Worm (Caenorhabditis elegans) whole organism, L1 larva: ENCODE measurements around the gene gmps-1.

Experiments used
- C16A3.4 ChIP-seq: fragments of 150-350 bp; optimal IDR thresholded peaks from 2 replicates; lab custom pipeline; 2014; ENCODE audit warnings: missing biosample characterization, missing genetic modification characterization
- F16B12.6 ChIP-seq: fragments of 150-350 bp; optimal IDR thresholded peaks from 2 replicates; lab custom pipeline; 2014; ENCODE audit warnings: missing biosample characterization, missing genetic modification characterization
- Y116A8C.19 ChIP-seq: sonication (generic microtip); optimal IDR thresholded peaks from 2 replicates; lab custom pipeline; 2016; ENCODE audit warnings: missing compliant biosample characterization, missing genetic modification characterization, borderline replicate concordance
- aha-1 ChIP-seq: fragments of 150-350 bp; optimal IDR thresholded peaks from 2 replicates; lab custom pipeline; 2014; ENCODE audit warnings: missing biosample characterization, missing genetic modification characterization
- alr-1 ChIP-seq: fragments of 200-800 bp; sonication (Bioruptor generic); optimal IDR thresholded peaks from 2 replicates; lab custom pipeline; 2018; ENCODE audit warnings: borderline replicate concordance, mild to moderate bottlenecking, missing genetic modification characterization, missing compliant biosample characterization
- blmp-1 ChIP-seq: fragments of 150-350 bp; optimal IDR thresholded peaks from 2 replicates; lab custom pipeline; 2014; ENCODE audit warnings: missing biosample characterization, missing genetic modification characterization
- ceh-63 ChIP-seq: fragments of 200-800 bp; sonication (Bioruptor generic); optimal IDR thresholded peaks from 2 replicates; lab custom pipeline; 2018; ENCODE audit warnings: mild to moderate bottlenecking, missing genetic modification characterization, missing compliant biosample characterization
- ceh-82 ChIP-seq, 3 experiments: fragments of 150-350 bp in 1 of 3; sonication (generic microtip) in 2 of 3; optimal IDR thresholded peaks; 2 replicates each; lab custom pipeline; 2014 to 2017; ENCODE audit warnings: missing biosample characterization in 3 of 3, missing genetic modification characterization in 3 of 3
- ces-1 ChIP-seq: fragments of 150-350 bp; optimal IDR thresholded peaks from 2 replicates; lab custom pipeline; 2014; ENCODE audit warnings: missing biosample characterization, missing genetic modification reagents, missing genetic modification characterization
- dpl-1 ChIP-seq, 3 experiments: fragments of 150-350 bp in 2 of 3; sonication (generic microtip) in 1 of 3; optimal IDR thresholded peaks; 2 replicates each; lab custom pipeline; 2014 to 2017; ENCODE audit warnings: missing biosample characterization in 3 of 3, missing genetic modification characterization in 3 of 3, missing genetic modification reagents in 3 of 3
- efl-1 ChIP-seq, 4 experiments: fragments of 150-350 bp; optimal IDR thresholded peaks in 3 of 4; peaks in 1 of 4; 1 replicate in 1 of 4; 2 replicates in 3 of 4; lab custom pipeline; 2014; ENCODE audit warnings: missing biosample characterization in 2 of 4, missing genetic modification characterization in 2 of 4, missing genetic modification reagents in 2 of 4
- efl-3 ChIP-seq: fragments of 200-800 bp; sonication (Bioruptor generic); optimal IDR thresholded peaks from 2 replicates; lab custom pipeline; 2018; ENCODE audit warnings: mild to moderate bottlenecking, missing genetic modification characterization, missing compliant biosample characterization
- egl-13 ChIP-seq: sonication (generic microtip); optimal IDR thresholded peaks from 2 replicates; lab custom pipeline; 2016; ENCODE audit warnings: missing genotype, missing genetic modification reagents, missing genetic modification characterization, missing compliant biosample characterization
- elt-2 ChIP-seq: sonication (generic microtip); optimal IDR thresholded peaks from 2 replicates; lab custom pipeline; 2016; ENCODE audit warnings: missing genetic modification characterization, mild to moderate bottlenecking, inconsistent platforms, missing compliant biosample characterization, missing genetic modification reagents
- elt-3 ChIP-seq, 6 experiments: fragments of 150-350 bp in 1 of 6; sonication (generic microtip); optimal IDR thresholded peaks; 2 replicates each; lab custom pipeline; 2017 to 2018; ENCODE audit warnings: missing biosample characterization in 6 of 6, missing genetic modification characterization in 6 of 6, inconsistent platforms in 1 of 6
- ets-5 ChIP-seq: fragments of 200-800 bp; sonication (Bioruptor generic); IDR thresholded peaks from 2 replicates; pipeline ENCODE4 v1.3.6; 2022; ENCODE audit warnings: missing genetic modification characterization, missing compliant biosample characterization
- grh-1 ChIP-seq: fragments of 200-800 bp; sonication (Bioruptor generic); IDR thresholded peaks from 2 replicates; pipeline ENCODE4 v1.3.6; 2022; ENCODE audit warnings: missing genetic modification reagents, missing genetic modification characterization, missing compliant biosample characterization
- hlh-17 ChIP-seq: fragments of 200-800 bp; sonication (Bioruptor generic); optimal IDR thresholded peaks from 2 replicates; lab custom pipeline; 2018; ENCODE audit warnings: missing genetic modification characterization, mild to moderate bottlenecking, missing compliant biosample characterization, moderate library complexity, borderline replicate concordance
- hpl-2 ChIP-seq: fragments of 150-350 bp; optimal IDR thresholded peaks from 2 replicates; lab custom pipeline; 2014; ENCODE audit warnings: missing biosample characterization, missing genetic modification reagents, missing genetic modification characterization
- isw-1 ChIP-seq: fragments of 200-800 bp; sonication (Bioruptor generic); IDR thresholded peaks from 2 replicates; pipeline ENCODE4 v1.3.6; 2022; ENCODE audit warnings: missing genetic modification characterization, missing compliant biosample characterization
- jun-1 ChIP-seq: fragments of 150-350 bp; optimal IDR thresholded peaks from 2 replicates; lab custom pipeline; 2014; ENCODE audit warnings: missing biosample characterization, missing genetic modification reagents, missing genetic modification characterization
- lin-13 ChIP-seq: fragments of 150-350 bp; optimal IDR thresholded peaks from 2 replicates; lab custom pipeline; 2014; ENCODE audit warnings: missing biosample characterization, missing genetic modification reagents, missing genetic modification characterization
- lin-35 ChIP-seq, 2 experiments: fragments of 150-350 bp; optimal IDR thresholded peaks; 2 replicates each; lab custom pipeline; 2014; ENCODE audit warnings: missing biosample characterization in 2 of 2, missing genetic modification characterization in 2 of 2, missing genetic modification reagents in 2 of 2
- lir-3 ChIP-seq: sonication (generic microtip); optimal IDR thresholded peaks from 2 replicates; lab custom pipeline; 2016; ENCODE audit warnings: mild to moderate bottlenecking, missing genetic modification characterization, moderate library complexity, missing compliant biosample characterization; ENCODE audit not compliant: poor library complexity
- mab-9 ChIP-seq: fragments of 200-800 bp; sonication (Bioruptor generic); IDR thresholded peaks from 2 replicates; pipeline ENCODE4 v1.3.6; 2022; ENCODE audit warnings: missing genetic modification reagents, missing genetic modification characterization, missing compliant biosample characterization
- mdl-1 ChIP-seq, 2 experiments: fragments of 150-350 bp; optimal IDR thresholded peaks; 2 replicates each; lab custom pipeline; 2014 to 2017; ENCODE audit warnings: missing biosample characterization in 2 of 2, missing genetic modification characterization in 2 of 2, inconsistent platforms in 1 of 2
- mep-1 ChIP-seq: fragments of 150-350 bp; optimal IDR thresholded peaks from 2 replicates; lab custom pipeline; 2014; ENCODE audit warnings: missing biosample characterization, missing genetic modification characterization
- nhr-11 ChIP-seq: fragments of 150-350 bp; optimal IDR thresholded peaks from 2 replicates; lab custom pipeline; 2014; ENCODE audit warnings: missing biosample characterization, missing genetic modification characterization
- nhr-19 ChIP-seq: fragments of 200-800 bp; sonication (Bioruptor generic); conservative IDR thresholded peaks from 2 replicates; pipeline ENCODE4 v1.3.6; 2022; ENCODE audit warnings: missing genetic modification characterization, missing compliant biosample characterization
- nhr-20 ChIP-seq: sonication (generic microtip); optimal IDR thresholded peaks from 2 replicates; lab custom pipeline; 2016; ENCODE audit warnings: mild to moderate bottlenecking, missing genetic modification characterization, missing compliant biosample characterization
- nhr-28 ChIP-seq: fragments of 150-350 bp; optimal IDR thresholded peaks from 2 replicates; lab custom pipeline; 2014; ENCODE audit warnings: missing biosample characterization, missing genetic modification characterization
- nhr-76 ChIP-seq: sonication (generic microtip); optimal IDR thresholded peaks from 2 replicates; lab custom pipeline; 2017; ENCODE audit warnings: missing biosample characterization, missing genetic modification characterization
- nhr-85 ChIP-seq: sonication (generic microtip); peaks from one replicate; lab custom pipeline; 2016; ENCODE audit warnings: missing genetic modification characterization, inconsistent platforms, missing compliant biosample characterization
- rnt-1 ChIP-seq: sonication (generic microtip); optimal IDR thresholded peaks from 2 replicates; lab custom pipeline; 2016; ENCODE audit warnings: mild to moderate bottlenecking, missing genetic modification characterization, moderate library complexity, missing compliant biosample characterization
- snpc-4 ChIP-seq: fragments of 150-350 bp; optimal IDR thresholded peaks from 2 replicates; lab custom pipeline; 2014; ENCODE audit warnings: missing biosample characterization, missing genetic modification characterization
- snu-23 ChIP-seq: sonication (generic microtip); optimal IDR thresholded peaks from 2 replicates; lab custom pipeline; 2016; ENCODE audit warnings: missing genetic modification characterization, missing compliant biosample characterization
- sox-4 ChIP-seq: sonication (generic microtip); optimal IDR thresholded peaks from 2 replicates; lab custom pipeline; 2016; ENCODE audit warnings: missing genetic modification characterization, missing compliant biosample characterization
- swsn-7 ChIP-seq: sonication (generic microtip); optimal IDR thresholded peaks from 2 replicates; lab custom pipeline; 2016; ENCODE audit warnings: missing genetic modification characterization, missing compliant biosample characterization
- tlp-1 ChIP-seq: fragments of 150-350 bp; optimal IDR thresholded peaks from 2 replicates; lab custom pipeline; 2014; ENCODE audit warnings: missing biosample characterization, missing genetic modification characterization
- unc-130 ChIP-seq: fragments of 150-350 bp; optimal IDR thresholded peaks from 2 replicates; lab custom pipeline; 2017; ENCODE audit warnings: missing biosample characterization, missing genetic modification characterization, inconsistent platforms
- unc-30 ChIP-seq: sonication (generic microtip); optimal IDR thresholded peaks from 2 replicates; lab custom pipeline; 2017; ENCODE audit warnings: missing biosample characterization, missing genetic modification characterization
- unc-62 ChIP-seq: fragments of 150-350 bp; optimal IDR thresholded peaks from 2 replicates; lab custom pipeline; 2014; ENCODE audit warnings: missing biosample characterization, missing genetic modification reagents, missing genetic modification characterization
- vab-15 ChIP-seq: sonication (generic microtip); optimal IDR thresholded peaks from 2 replicates; lab custom pipeline; 2017; ENCODE audit warnings: missing genotype, mild to moderate bottlenecking, missing genetic modification characterization, missing compliant biosample characterization
- xbp-1 ChIP-seq: sonication (generic microtip); optimal IDR thresholded peaks from 2 replicates; lab custom pipeline; 2016; ENCODE audit warnings: missing genetic modification characterization, missing compliant biosample characterization
- zag-1 ChIP-seq: fragments of 150-350 bp; optimal IDR thresholded peaks from 2 replicates; lab custom pipeline; 2014; ENCODE audit warnings: missing biosample characterization, missing genetic modification characterization
- zip-4 ChIP-seq: fragments of 200-800 bp; sonication (Bioruptor generic); optimal IDR thresholded peaks from 2 replicates; lab custom pipeline; 2018; ENCODE audit warnings: mild to moderate bottlenecking, missing genetic modification characterization, moderate library complexity, missing compliant biosample characterization
- ztf-11 ChIP-seq, 2 experiments: sonication (generic microtip); optimal IDR thresholded peaks; 2 replicates each; lab custom pipeline; 2016 to 2017; ENCODE audit warnings: missing genetic modification characterization in 2 of 2, missing biosample characterization in 1 of 2, missing compliant biosample characterization in 1 of 2

Gene gmps-1

ce11 chrII:10862749-10863656 is 5.5 kb downstream of the gmps-1 start (continued):
- TF ChIP-seq unc-62 (GFP tag; lab: Kevin White, UChicago) (no peak), hlh-17 (no peak), swsn-7 (tag; lab: Kevin White, UChicago) (no peak), F16B12.6 (tag; lab: Kevin White, UChicago) (no peak), lir-3 (tag; lab: Kevin White, UChicago) (no peak), lin-13 (no peak), ceh-82 (tag; optimal IDR thresholded peaks at IDR 0.05; lab: Kevin White, UChicago) (no peak), jun-1 (tag; lab: Kevin White, UChicago) (no peak), Y116A8C.19 (tag; lab: Kevin White, UChicago) (no peak), sox-4 (no peak), dpl-1 (GFP tag; optimal IDR thresholded peaks at IDR 0.05; lab: Kevin White, UChicago) (no peak), tlp-1 (tag; lab: Kevin White, UChicago) (no peak), aha-1 (no peak), nhr-76 (tag; lab: Kevin White, UChicago) (no peak), nhr-28 (tag; lab: Kevin White, UChicago) (no peak), ceh-63 (no peak), elt-3 (tag; optimal IDR thresholded peaks at IDR 0.05; lab: Kevin White, UChicago) (peak in 1 of 6 experiments; percentile 19), rnt-1 (peak; percentile 37), snu-23 (GFP tag; lab: Kevin White, UChicago) (peak; percentile 36), hpl-2 (GFP tag; lab: Kevin White, UChicago) (no peak), ces-1 (GFP tag; lab: Kevin White, UChicago) (no peak), elt-2 (no peak), nhr-19 (GFP tag; lab: Robert Waterston, UW) (no peak), zag-1 (tag; lab: Kevin White, UChicago) (no peak)
- TF ChIP-seq, all 84 proteins: peak for 11

ce11 chrII:10861723-10862486 is 6.6 kb downstream of the gmps-1 start:
- TF ChIP-seq mab-9 (GFP tag; lab: Robert Waterston, UW) (no peak), nhr-85 (tag; lab: Kevin White, UChicago) (peak; percentile 74), vab-15 (tag; lab: Kevin White, UChicago) (no peak), efl-1 (optimal IDR thresholded peaks at IDR 0.05; lab: Kevin White, UChicago) (no peak), efl-1 (GFP tag; optimal IDR thresholded peaks at IDR 0.05 in 1 of 2; lab: Kevin White, UChicago) (peak in 1 of 2 experiments; percentile 57), xbp-1 (tag; lab: Kevin White, UChicago) (peak; percentile 19), nhr-20 (peak; percentile 16), blmp-1 (peak; percentile 31), alr-1 (tag; lab: Kevin White, UChicago) (no peak), mep-1 (tag; lab: Kevin White, UChicago) (peak; percentile 32), dpl-1 (GFP tag; optimal IDR thresholded peaks at IDR 0.05; lab: Kevin White, UChicago) (peak in 1 of 3 experiments; percentile 1), efl-3 (GFP tag; lab: Kevin White, UChicago) (no peak), ces-1 (GFP tag; lab: Kevin White, UChicago) (no peak), unc-30 (tag; lab: Kevin White, UChicago) (no peak), egl-13 (no peak), ztf-11 (tag; optimal IDR thresholded peaks at IDR 0.05; lab: Kevin White, UChicago) (no peak), lin-35 (GFP tag; optimal IDR thresholded peaks at IDR 0.05; lab: Kevin White, UChicago) (peak in 1 of 2 experiments; percentile 36), ets-5 (GFP tag; lab: Robert Waterston, UW) (no peak), mdl-1 (tag; optimal IDR thresholded peaks at IDR 0.05; lab: Kevin White, UChicago) (peak in 1 of 2 experiments; percentile 12), nhr-76 (tag; lab: Kevin White, UChicago) (no peak), grh-1 (GFP tag; lab: Robert Waterston, UW) (peak; percentile 62), C16A3.4 (tag; lab: Kevin White, UChicago) (no peak), zip-4 (no peak), nhr-11 (tag; lab: Kevin White, UChicago) (no peak), unc-62 (GFP tag; lab: Kevin White, UChicago) (no peak), tlp-1 (tag; lab: Kevin White, UChicago) (no peak), jun-1 (tag; lab: Kevin White, UChicago) (no peak), unc-130 (tag; lab: Kevin White, UChicago) (no peak), snpc-4 (tag; lab: Kevin White, UChicago) (no peak), isw-1 (no peak), elt-2 (peak; percentile 83)
